Worm (Caenorhabditis elegans) whole organism, L1 larva: ENCODE results near the gene R13A5.15.

ENCODE experiments used
- C16A3.4 ChIP-seq: fragments of 150-350 bp; optimal IDR thresholded peaks from 2 replicates; lab custom pipeline; 2014; ENCODE audit warnings: missing biosample characterization, missing genetic modification characterization
- C34B4.2 ChIP-seq: sonication (generic microtip); optimal IDR thresholded peaks from 2 replicates; lab custom pipeline; 2017; ENCODE audit warnings: mild to moderate bottlenecking, missing genetic modification characterization, missing compliant biosample characterization
- F16B12.6 ChIP-seq: fragments of 150-350 bp; optimal IDR thresholded peaks from 2 replicates; lab custom pipeline; 2014; ENCODE audit warnings: missing biosample characterization, missing genetic modification characterization
- Y116A8C.19 ChIP-seq: sonication (generic microtip); optimal IDR thresholded peaks from 2 replicates; lab custom pipeline; 2016; ENCODE audit warnings: missing compliant biosample characterization, missing genetic modification characterization, borderline replicate concordance
- aha-1 ChIP-seq: fragments of 150-350 bp; optimal IDR thresholded peaks from 2 replicates; lab custom pipeline; 2014; ENCODE audit warnings: missing biosample characterization, missing genetic modification characterization
- alr-1 ChIP-seq: fragments of 200-800 bp; sonication (Bioruptor generic); optimal IDR thresholded peaks from 2 replicates; lab custom pipeline; 2018; ENCODE audit warnings: borderline replicate concordance, mild to moderate bottlenecking, missing genetic modification characterization, missing compliant biosample characterization
- aly-2 ChIP-seq: fragments of 150-350 bp; optimal IDR thresholded peaks from 2 replicates; lab custom pipeline; 2014; ENCODE audit warnings: missing biosample characterization, missing genetic modification characterization
- ama-1 ChIP-seq: fragments of 150-350 bp; optimal IDR thresholded peaks from 2 replicates; lab custom pipeline; 2014
- ceh-63 ChIP-seq: fragments of 200-800 bp; sonication (Bioruptor generic); optimal IDR thresholded peaks from 2 replicates; lab custom pipeline; 2018; ENCODE audit warnings: mild to moderate bottlenecking, missing genetic modification characterization, missing compliant biosample characterization
- ceh-8 ChIP-seq: fragments of 200-800 bp; sonication (Bioruptor generic); optimal IDR thresholded peaks from 2 replicates; lab custom pipeline; 2018; ENCODE audit warnings: mild to moderate bottlenecking, missing genetic modification characterization, moderate library complexity, missing compliant biosample characterization
- ceh-82 ChIP-seq, 3 experiments: fragments of 150-350 bp in 1 of 3; sonication (generic microtip) in 2 of 3; optimal IDR thresholded peaks; 2 replicates each; lab custom pipeline; 2014 to 2017; ENCODE audit warnings: missing biosample characterization in 3 of 3, missing genetic modification characterization in 3 of 3
- ceh-88 ChIP-seq: fragments of 200-800 bp; sonication (Bioruptor generic); IDR thresholded peaks from 2 replicates; pipeline ENCODE4 v1.3.6; 2022; ENCODE audit warnings: missing genetic modification characterization, missing compliant biosample characterization
- ceh-90 ChIP-seq: sonication (generic microtip); optimal IDR thresholded peaks from 2 replicates; lab custom pipeline; 2016; ENCODE audit warnings: missing genetic modification characterization, missing compliant biosample characterization
- dpl-1 ChIP-seq, 3 experiments: fragments of 150-350 bp in 2 of 3; sonication (generic microtip) in 1 of 3; optimal IDR thresholded peaks; 2 replicates each; lab custom pipeline; 2014 to 2017; ENCODE audit warnings: missing biosample characterization in 3 of 3, missing genetic modification characterization in 3 of 3, missing genetic modification reagents in 3 of 3
- efl-1 ChIP-seq, 4 experiments: fragments of 150-350 bp; optimal IDR thresholded peaks in 3 of 4; peaks in 1 of 4; 1 replicate in 1 of 4; 2 replicates in 3 of 4; lab custom pipeline; 2014; ENCODE audit warnings: missing biosample characterization in 2 of 4, missing genetic modification characterization in 2 of 4, missing genetic modification reagents in 2 of 4
- efl-3 ChIP-seq: fragments of 200-800 bp; sonication (Bioruptor generic); optimal IDR thresholded peaks from 2 replicates; lab custom pipeline; 2018; ENCODE audit warnings: mild to moderate bottlenecking, missing genetic modification characterization, missing compliant biosample characterization
- egl-13 ChIP-seq: sonication (generic microtip); optimal IDR thresholded peaks from 2 replicates; lab custom pipeline; 2016; ENCODE audit warnings: missing genotype, missing genetic modification reagents, missing genetic modification characterization, missing compliant biosample characterization
- elt-3 ChIP-seq, 6 experiments: fragments of 150-350 bp in 1 of 6; sonication (generic microtip); optimal IDR thresholded peaks; 2 replicates each; lab custom pipeline; 2017 to 2018; ENCODE audit warnings: missing biosample characterization in 6 of 6, missing genetic modification characterization in 6 of 6, inconsistent platforms in 1 of 6
- fkh-10 ChIP-seq: sonication (generic microtip); optimal IDR thresholded peaks from 2 replicates; lab custom pipeline; 2017; ENCODE audit warnings: missing biosample characterization, missing genetic modification reagents, missing genetic modification characterization
- fkh-4 ChIP-seq: sonication (generic microtip); optimal IDR thresholded peaks from 2 replicates; lab custom pipeline; 2016; ENCODE audit warnings: missing compliant biosample characterization, missing genetic modification characterization, borderline replicate concordance
- fos-1 ChIP-seq: fragments of 150-350 bp; optimal IDR thresholded peaks from 2 replicates; lab custom pipeline; 2014; ENCODE audit warnings: missing biosample characterization, missing genetic modification characterization
- irx-1 ChIP-seq: sonication (generic microtip); optimal IDR thresholded peaks from 2 replicates; lab custom pipeline; 2016; ENCODE audit warnings: missing genetic modification characterization, missing compliant biosample characterization
- isw-1 ChIP-seq: fragments of 200-800 bp; sonication (Bioruptor generic); IDR thresholded peaks from 2 replicates; pipeline ENCODE4 v1.3.6; 2022; ENCODE audit warnings: missing genetic modification characterization, missing compliant biosample characterization
- lin-13 ChIP-seq: fragments of 150-350 bp; optimal IDR thresholded peaks from 2 replicates; lab custom pipeline; 2014; ENCODE audit warnings: missing biosample characterization, missing genetic modification reagents, missing genetic modification characterization
- lin-15B ChIP-seq: fragments of 150-350 bp; sonication (generic microtip); optimal IDR thresholded peaks from 3 replicates; lab custom pipeline; 2014; ENCODE audit warnings: missing biosample characterization, missing genetic modification characterization
- lin-35 ChIP-seq, 2 experiments: fragments of 150-350 bp; optimal IDR thresholded peaks; 2 replicates each; lab custom pipeline; 2014; ENCODE audit warnings: missing biosample characterization in 2 of 2, missing genetic modification characterization in 2 of 2, missing genetic modification reagents in 2 of 2
- lsy-2 ChIP-seq, 2 experiments: fragments of 150-350 bp; optimal IDR thresholded peaks; 2 replicates each; lab custom pipeline; 2014; ENCODE audit warnings: missing biosample characterization in 2 of 2, missing genetic modification characterization in 2 of 2
- mab-9 ChIP-seq: fragments of 200-800 bp; sonication (Bioruptor generic); IDR thresholded peaks from 2 replicates; pipeline ENCODE4 v1.3.6; 2022; ENCODE audit warnings: missing genetic modification reagents, missing genetic modification characterization, missing compliant biosample characterization
- mdl-1 ChIP-seq, 2 experiments: fragments of 150-350 bp; optimal IDR thresholded peaks; 2 replicates each; lab custom pipeline; 2014 to 2017; ENCODE audit warnings: missing biosample characterization in 2 of 2, missing genetic modification characterization in 2 of 2, inconsistent platforms in 1 of 2
- nhr-11 ChIP-seq: fragments of 150-350 bp; optimal IDR thresholded peaks from 2 replicates; lab custom pipeline; 2014; ENCODE audit warnings: missing biosample characterization, missing genetic modification characterization
- nhr-12 ChIP-seq: sonication (generic microtip); optimal IDR thresholded peaks from 2 replicates; lab custom pipeline; 2017; ENCODE audit warnings: missing biosample characterization, missing genetic modification characterization
- nhr-237 ChIP-seq: fragments of 150-350 bp; optimal IDR thresholded peaks from 2 replicates; lab custom pipeline; 2014; ENCODE audit warnings: missing biosample characterization, missing genetic modification characterization
- nhr-28 ChIP-seq: fragments of 150-350 bp; optimal IDR thresholded peaks from 2 replicates; lab custom pipeline; 2014; ENCODE audit warnings: missing biosample characterization, missing genetic modification characterization
- nhr-47 ChIP-seq: sonication (generic microtip); optimal IDR thresholded peaks from 2 replicates; lab custom pipeline; 2016; ENCODE audit warnings: mild to moderate bottlenecking, missing genetic modification characterization, moderate library complexity, missing compliant biosample characterization
- nhr-71 ChIP-seq: sonication (generic microtip); optimal IDR thresholded peaks from 2 replicates; lab custom pipeline; 2016; ENCODE audit warnings: mild to moderate bottlenecking, missing genetic modification characterization, moderate library complexity, missing compliant biosample characterization
- nhr-90 ChIP-seq: sonication (generic microtip); optimal IDR thresholded peaks from 2 replicates; lab custom pipeline; 2016; ENCODE audit warnings: mild to moderate bottlenecking, missing genetic modification characterization, missing compliant biosample characterization; ENCODE audit not compliant: poor library complexity
- pag-3 ChIP-seq: sonication (generic microtip); optimal IDR thresholded peaks from 2 replicates; lab custom pipeline; 2017; ENCODE audit warnings: missing genetic modification characterization, mild to moderate bottlenecking, missing compliant biosample characterization, antibody characterized with exemption, borderline replicate concordance; ENCODE audit not compliant: insufficient read depth
- pax-3 ChIP-seq: fragments of 200-800 bp; sonication (Bioruptor generic); optimal IDR thresholded peaks from 2 replicates; lab custom pipeline; 2018; ENCODE audit warnings: mild to moderate bottlenecking, missing genetic modification characterization, moderate library complexity, missing compliant biosample characterization
- pqm-1 ChIP-seq: sonication (generic microtip); optimal IDR thresholded peaks from 3 replicates; lab custom pipeline; 2017; ENCODE audit warnings: missing biosample characterization, missing genetic modification characterization
- rnt-1 ChIP-seq: sonication (generic microtip); optimal IDR thresholded peaks from 2 replicates; lab custom pipeline; 2016; ENCODE audit warnings: mild to moderate bottlenecking, missing genetic modification characterization, moderate library complexity, missing compliant biosample characterization
- skn-1 ChIP-seq: fragments of 150-350 bp; optimal IDR thresholded peaks from 2 replicates; lab custom pipeline; 2014; ENCODE audit warnings: missing biosample characterization, missing genetic modification characterization
- snpc-4 ChIP-seq: fragments of 150-350 bp; optimal IDR thresholded peaks from 2 replicates; lab custom pipeline; 2014; ENCODE audit warnings: missing biosample characterization, missing genetic modification characterization
- snu-23 ChIP-seq: sonication (generic microtip); optimal IDR thresholded peaks from 2 replicates; lab custom pipeline; 2016; ENCODE audit warnings: missing genetic modification characterization, missing compliant biosample characterization
- sup-37 ChIP-seq: fragments of 200-800 bp; sonication (Bioruptor generic); optimal IDR thresholded peaks from 2 replicates; lab custom pipeline; 2018; ENCODE audit warnings: mild to moderate bottlenecking, missing genetic modification characterization, missing compliant biosample characterization
- swsn-7 ChIP-seq: sonication (generic microtip); optimal IDR thresholded peaks from 2 replicates; lab custom pipeline; 2016; ENCODE audit warnings: missing genetic modification characterization, missing compliant biosample characterization
- unc-130 ChIP-seq: fragments of 150-350 bp; optimal IDR thresholded peaks from 2 replicates; lab custom pipeline; 2017; ENCODE audit warnings: missing biosample characterization, missing genetic modification characterization, inconsistent platforms
- unc-30 ChIP-seq: sonication (generic microtip); optimal IDR thresholded peaks from 2 replicates; lab custom pipeline; 2017; ENCODE audit warnings: missing biosample characterization, missing genetic modification characterization
- unc-62 ChIP-seq: fragments of 150-350 bp; optimal IDR thresholded peaks from 2 replicates; lab custom pipeline; 2014; ENCODE audit warnings: missing biosample characterization, missing genetic modification reagents, missing genetic modification characterization
- unc-98 ChIP-seq: fragments of 200-800 bp; sonication (Bioruptor generic); IDR thresholded peaks from 2 replicates; pipeline ENCODE4 v1.3.6; 2022; ENCODE audit warnings: missing genetic modification characterization, missing compliant biosample characterization
- zip-4 ChIP-seq: fragments of 200-800 bp; sonication (Bioruptor generic); optimal IDR thresholded peaks from 2 replicates; lab custom pipeline; 2018; ENCODE audit warnings: mild to moderate bottlenecking, missing genetic modification characterization, moderate library complexity, missing compliant biosample characterization
- ztf-4 ChIP-seq: fragments of 150-350 bp; optimal IDR thresholded peaks from 2 replicates; lab custom pipeline; 2014; ENCODE audit warnings: missing biosample characterization, missing genetic modification characterization

Gene R13A5.15

ce11 chrIII:7572781-7573400, 15.2 kb downstream of the R13A5.15 start, which contains the start of the genes rpl-9 and lpd-7 (continued):
- TF ChIP-seq ama-1 (lab: Kevin White, UChicago) (peak; percentile 20), mdl-1 (tag; optimal IDR thresholded peaks at IDR 0.05; lab: Kevin White, UChicago) (peak in 1 of 2 experiments; percentile 81), nhr-11 (tag; lab: Kevin White, UChicago) (peak; percentile 12), fos-1 (tag; lab: Kevin White, UChicago) (peak; percentile 75), nhr-71 (tag; lab: Kevin White, UChicago) (peak; percentile 86), efl-3 (GFP tag; lab: Kevin White, UChicago) (no peak), isw-1 (GFP tag; lab: Robert Waterston, UW) (peak; percentile 66), snu-23 (peak; percentile 88), pag-3 (tag; lab: Kevin White, UChicago) (no peak), lin-15B (peak; percentile 74), fkh-4 (tag; lab: Kevin White, UChicago) (no peak), unc-30 (tag; lab: Kevin White, UChicago) (no peak), C16A3.4 (tag; lab: Kevin White, UChicago) (peak; percentile 97), ceh-82 (tag; optimal IDR thresholded peaks at IDR 0.05; lab: Kevin White, UChicago) (peak; percentile 68 to 92 (median 78)), skn-1 (tag; lab: Kevin White, UChicago) (peak; percentile 90), fkh-10 (GFP tag; lab: Kevin White, UChicago) (peak; percentile 22), sup-37 (GFP tag; lab: Kevin White, UChicago) (no peak), swsn-7 (tag; lab: Kevin White, UChicago) (peak; percentile 75), unc-130 (tag; lab: Kevin White, UChicago) (peak; percentile 80), ztf-4 (peak; percentile 18), F16B12.6 (tag; lab: Kevin White, UChicago) (peak; percentile 74), rnt-1 (peak; percentile 83), irx-1 (tag; lab: Kevin White, UChicago) (peak; percentile 41), pax-3 (tag; lab: Kevin White, UChicago) (peak; percentile 57), nhr-47 (peak; percentile 82), efl-1 (optimal IDR thresholded peaks at IDR 0.05; lab: Kevin White, UChicago) (peak; percentile 86 to 88), efl-1 (GFP tag; optimal IDR thresholded peaks at IDR 0.05 in 1 of 2; lab: Kevin White, UChicago) (peak; percentile 75 to 97), snpc-4 (tag; lab: Kevin White, UChicago) (no peak), aly-2 (tag; lab: Kevin White, UChicago) (peak; percentile 34), dpl-1 (GFP tag; optimal IDR thresholded peaks at IDR 0.05; lab: Kevin White, UChicago) (peak; percentile 69 to 80 (median 79)), nhr-90 (tag; lab: Kevin White, UChicago) (peak; percentile 76), lin-13 (GFP tag; lab: Kevin White, UChicago) (peak; percentile 84), ceh-63 (GFP tag; lab: Kevin White, UChicago) (no peak), lsy-2 (tag; optimal IDR thresholded peaks at IDR 0.05; lab: Kevin White, UChicago) (peak; percentile 83 to 95), mab-9 (GFP tag; lab: Robert Waterston, UW) (no peak), nhr-12 (no peak), ceh-8 (no peak), nhr-28 (tag; lab: Kevin White, UChicago) (no peak), elt-3 (tag; optimal IDR thresholded peaks at IDR 0.05; lab: Kevin White, UChicago) (peak in 4 of 6 experiments; percentile 28 to 87 (median 73)), egl-13 (tag; lab: Kevin White, UChicago) (peak; percentile 39), unc-98 (GFP tag; lab: Robert Waterston, UW) (no peak), ceh-88 (GFP tag; lab: Robert Waterston, UW) (0 out of 2 replicates have a peak, but pooled peaks have one; percentile 11), zip-4 (no peak), C34B4.2 (tag; lab: Kevin White, UChicago) (no peak), lin-35 (GFP tag; optimal IDR thresholded peaks at IDR 0.05; lab: Kevin White, UChicago) (peak; percentile 88 to 92), Y116A8C.19 (no peak), alr-1 (tag; lab: Kevin White, UChicago) (no peak), pqm-1 (tag; lab: Kevin White, UChicago) (no peak), unc-62 (GFP tag; lab: Kevin White, UChicago) (no peak), nhr-237 (tag; lab: Kevin White, UChicago) (peak; percentile 31), aha-1 (tag; lab: Kevin White, UChicago) (no peak), ceh-90 (no peak)
